Fruit fly (Drosophila melanogaster) whole organism, larva: ENCODE data around the gene CG2909.

Experiments used
- noc ChIP-seq: fragments of 200-800 bp; sonication (Bioruptor generic); optimal IDR thresholded peaks from 3 replicates; lab custom pipeline; 2019; ENCODE audit warnings: missing biosample characterization, mild to moderate bottlenecking, missing genetic modification characterization, moderate library complexity

The CG2909 gene

DNA sequence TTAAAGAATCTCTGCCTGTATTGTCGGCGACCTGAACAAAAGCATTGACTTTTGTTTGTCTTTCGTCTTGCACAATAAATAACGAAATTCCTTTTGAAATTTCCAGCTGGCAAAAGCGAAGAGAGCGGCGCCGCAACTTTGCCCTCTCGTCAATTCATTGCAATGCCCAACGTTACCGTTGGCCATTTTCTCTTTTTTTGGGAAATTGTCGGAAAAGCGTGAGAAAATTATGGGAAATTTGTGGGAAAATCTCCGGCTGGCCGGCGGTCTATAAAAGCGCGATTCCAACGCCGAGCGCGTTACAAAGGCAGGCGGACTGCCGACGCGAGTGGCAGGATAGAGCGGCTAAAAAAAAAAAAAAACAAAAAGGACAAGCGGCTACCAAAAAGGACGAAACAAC is 7.1 kb downstream of the CG2909 start, which contains the start of gene CG43740:
TSS of gene CG43740 (plus strand) at position 301 of the 400 bp plus-strand sequence.
- no peak for TF ChIP-seq noc (tag; lab: Kevin White, UChicago)

DNA sequence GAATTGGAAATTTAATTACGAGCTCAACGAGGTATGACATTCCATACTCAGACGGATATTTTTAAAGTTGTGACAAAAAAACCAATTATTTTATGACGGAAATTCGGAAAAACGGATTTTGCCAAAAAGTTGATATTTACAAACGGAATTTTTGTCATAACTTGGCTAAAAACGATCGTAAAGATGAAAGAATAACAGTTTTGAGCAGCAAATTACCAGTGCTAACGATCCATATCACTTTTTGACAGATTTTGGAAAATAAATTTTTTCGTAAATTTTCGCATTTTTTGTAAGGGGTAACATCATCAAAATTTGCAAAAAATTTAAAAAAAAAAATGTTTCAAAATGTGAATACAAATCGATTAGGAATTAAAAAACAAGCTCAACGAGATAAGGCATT is 14.2 kb downstream of the CG2909 start:
- no peak for TF ChIP-seq noc (tag; lab: Kevin White, UChicago)

DNA sequence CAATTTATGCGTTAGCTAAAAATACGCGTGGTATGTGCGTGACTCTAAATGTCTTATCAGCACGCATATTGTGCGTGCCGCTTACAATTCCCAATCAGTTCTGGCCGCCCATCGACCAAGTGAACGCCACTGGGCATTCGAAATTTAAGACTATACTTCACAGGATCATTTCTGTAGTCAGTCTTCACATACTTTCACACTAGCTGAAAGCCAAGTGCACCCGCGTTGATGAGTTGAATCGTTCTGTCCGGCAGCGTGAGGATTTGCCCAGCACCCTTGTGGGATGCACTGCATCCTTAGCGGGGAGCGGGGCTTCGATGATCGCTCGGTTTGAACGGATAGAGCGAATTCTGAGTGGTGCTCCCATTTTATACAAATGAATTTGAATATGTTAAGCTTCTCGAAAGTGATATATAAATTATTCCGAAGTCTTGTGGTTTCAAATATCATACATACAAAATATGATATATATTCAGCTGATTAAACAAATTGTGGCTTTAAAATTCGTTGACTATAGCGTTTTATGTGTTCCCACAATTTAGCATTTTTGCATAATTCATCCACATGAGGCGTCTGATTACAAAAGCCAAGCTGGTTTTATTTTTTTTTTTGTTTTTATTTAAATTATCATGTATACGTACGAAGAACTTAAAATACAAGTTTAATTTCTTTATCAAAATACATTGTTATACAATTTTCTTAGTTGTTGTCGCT is 21.9 kb downstream of the CG2909 start:
- no peak for TF ChIP-seq noc (tag; lab: Kevin White, UChicago)

- TF ChIP-seq noc (tag; lab: Kevin White, UChicago): no peak
Observed at dm6 chrX:10362127-10362526, 35.9 kb downstream of the CG2909 start.

dm6 chrX:10362557-10363366 is 36.5 kb downstream of the CG2909 start:
- TF ChIP-seq noc (tag; lab: Kevin White, UChicago): peak; percentile 55

- no peak for TF ChIP-seq noc (tag; lab: Kevin White, UChicago)
Observed at dm6 chrX:10364556-10365227, 38.4 kb downstream of the CG2909 start.

dm6 chrX:10365748-10366415 is 39.6 kb downstream of the CG2909 start:
- peak; percentile 46 for TF ChIP-seq noc (tag; lab: Kevin White, UChicago)

DNA sequence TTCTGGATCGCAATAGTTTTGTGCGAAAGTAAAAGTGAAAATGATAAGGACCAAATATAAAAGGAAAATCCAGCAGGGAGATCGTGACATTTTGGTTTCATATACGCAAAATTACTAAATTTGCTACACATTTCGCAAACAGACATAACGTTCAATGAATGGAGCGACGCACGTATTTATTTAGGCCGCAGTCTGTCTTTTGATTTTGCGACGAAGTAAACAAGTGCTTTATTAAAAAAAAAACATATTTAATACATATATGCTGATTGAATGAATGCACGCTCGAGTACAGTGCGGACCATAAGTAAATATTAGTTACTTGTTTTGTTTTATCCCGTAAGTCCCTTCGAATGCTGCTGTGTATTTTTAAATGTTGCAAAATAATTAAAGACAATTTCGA is 41.1 kb downstream of the CG2909 start, which contains the start of gene CG32679:
TSS of gene CG32679 (minus strand) at position 101 of the 400 bp plus-strand sequence.
- no peak for TF ChIP-seq noc (tag; lab: Kevin White, UChicago)

DNA sequence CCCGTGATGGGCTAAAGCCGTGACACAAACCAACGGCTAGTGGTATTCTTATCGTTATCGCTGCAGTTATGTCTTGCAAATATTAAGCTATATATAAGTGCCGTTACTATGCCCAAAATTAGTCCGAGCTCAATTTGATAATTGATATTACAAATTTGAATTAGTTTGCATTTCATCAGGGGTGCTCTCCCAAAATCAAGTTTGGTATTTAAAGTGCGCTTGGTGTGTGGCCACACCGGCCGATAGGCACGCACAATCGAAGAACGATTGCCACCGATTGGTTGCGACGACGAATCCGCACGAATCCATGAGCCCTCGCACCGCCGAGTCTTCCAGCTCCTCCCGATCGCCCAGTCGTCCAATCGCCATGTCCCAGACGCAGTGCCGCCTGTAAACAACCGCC is 41.5 kb downstream of the CG2909 start, which contains the start of gene CG17841:
TSS of gene CG17841 (plus strand) at position 252 of the 403 bp plus-strand sequence.
- TF ChIP-seq noc (tag; lab: Kevin White, UChicago): no peak

- TF ChIP-seq noc (tag; lab: Kevin White, UChicago): no peak
Observed at dm6 chrX:10369315-10369714, 43.1 kb downstream of the CG2909 start.

dm6 chrX:10369763-10370162 is 43.5 kb downstream of the CG2909 start:
- TF ChIP-seq noc (tag; lab: Kevin White, UChicago): no peak

- TF ChIP-seq noc (tag; lab: Kevin White, UChicago): peak; percentile 25
Observed at dm6 chrX:10370201-10371038, 44.2 kb downstream of the CG2909 start.

- no peak for TF ChIP-seq noc (tag; lab: Kevin White, UChicago)
Observed at dm6 chrX:10375216-10375615, 49.0 kb downstream of the CG2909 start, which contains the start of the genes CG32686 and CG2898. Gene CG32686, minus strand, starts transcription at chrX:10375316. Gene CG2898, plus strand, starts transcription at chrX:10375374.
